Worm (Caenorhabditis elegans) whole organism, L4/young adult: Measurements from ENCODE around the gene srh-269.

ENCODE experiments used
- W03F9.2 ChIP-seq: fragments of 150-350 bp; optimal IDR thresholded peaks from 2 replicates; lab custom pipeline; 2014; ENCODE audit warnings: missing biosample characterization, missing genetic modification characterization
- dao-5 ChIP-seq: sonication (generic microtip); optimal IDR thresholded peaks from 2 replicates; lab custom pipeline; 2016; ENCODE audit warnings: missing genotype, missing genetic modification characterization, moderate library complexity, missing compliant biosample characterization
- him-1 ChIP-seq: sonication (generic microtip); optimal IDR thresholded peaks from 2 replicates; lab custom pipeline; 2016; ENCODE audit warnings: missing genotype, missing genetic modification reagents, missing genetic modification characterization, missing compliant biosample characterization

- TF ChIP-seq dao-5 (tag; lab: Kevin White, UChicago) (no peak), W03F9.2 (tag; lab: Kevin White, UChicago) (no peak), him-1 (tag; lab: Kevin White, UChicago) (no peak)
Measured at ce11 chrV:16606313-16606712, 14.5 kb upstream of the srh-269 start, which contains the start of gene Y32B12C.1.
